Fruit fly (Drosophila melanogaster): ENCODE results near the gene CG12259.

dm6 chr3R:27946555-27947204 is 25.8 kb upstream of the CG12259 start:
- no peak for TF ChIP-seq Dbx (GFP tag; IDR thresholded peaks at IDR 0.05)
- TF ChIP-seq Bgb (GFP tag; IDR thresholded peaks at IDR 0.05; ENCODE audit: partially characterized antibody): no peak
- TF ChIP-seq ham (GFP tag; IDR thresholded peaks at IDR 0.05): no peak
- TF ChIP-seq Bteb2 (GFP tag; optimal IDR thresholded peaks at IDR 0.05): no peak
- no peak for TF ChIP-seq CG10462 (GFP tag; optimal IDR thresholded peaks at IDR 0.05)
- no peak for TF ChIP-seq CG13894 (tag; optimal IDR thresholded peaks at IDR 0.05)
- no peak for TF ChIP-seq Stat92E (GFP tag; optimal IDR thresholded peaks at IDR 0.05)
- no peak for TF ChIP-seq p53 (GFP tag; optimal IDR thresholded peaks at IDR 0.05)
- no peak for TF ChIP-seq Oli (tag; optimal IDR thresholded peaks at IDR 0.05)
- no peak for TF ChIP-seq ab (GFP tag; optimal IDR thresholded peaks at IDR 0.05)

All from whole organism, embryonic.